Worm (Caenorhabditis elegans) whole organism, L1 larva: Measurements from ENCODE around the gene F44E2.4.
A peak's percentile ranks its signal among the peaks of the same experiment; 100 is the strongest.

Source experiments
- efl-1 ChIP-seq, 4 experiments: fragments of 150-350 bp; optimal IDR thresholded peaks in 3 of 4; peaks in 1 of 4; 1 replicate in 1 of 4; 2 replicates in 3 of 4; lab custom pipeline; 2014; ENCODE audit warnings: missing biosample characterization in 2 of 4, missing genetic modification characterization in 2 of 4, missing genetic modification reagents in 2 of 4
- efl-3 ChIP-seq: fragments of 200-800 bp; sonication (Bioruptor generic); optimal IDR thresholded peaks from 2 replicates; lab custom pipeline; 2018; ENCODE audit warnings: mild to moderate bottlenecking, missing genetic modification characterization, missing compliant biosample characterization
- elt-2 ChIP-seq: sonication (generic microtip); optimal IDR thresholded peaks from 2 replicates; lab custom pipeline; 2016; ENCODE audit warnings: missing genetic modification characterization, mild to moderate bottlenecking, inconsistent platforms, missing compliant biosample characterization, missing genetic modification reagents
- lin-39 ChIP-seq: fragments of 150-350 bp; optimal IDR thresholded peaks from 2 replicates; lab custom pipeline; 2014; ENCODE audit warnings: missing biosample characterization, missing genetic modification reagents, missing genetic modification characterization
- lsy-2 ChIP-seq, 2 experiments: fragments of 150-350 bp; optimal IDR thresholded peaks; 2 replicates each; lab custom pipeline; 2014; ENCODE audit warnings: missing biosample characterization in 2 of 2, missing genetic modification characterization in 2 of 2
- mep-1 ChIP-seq: fragments of 150-350 bp; optimal IDR thresholded peaks from 2 replicates; lab custom pipeline; 2014; ENCODE audit warnings: missing biosample characterization, missing genetic modification characterization
- nhr-47 ChIP-seq: sonication (generic microtip); optimal IDR thresholded peaks from 2 replicates; lab custom pipeline; 2016; ENCODE audit warnings: mild to moderate bottlenecking, missing genetic modification characterization, moderate library complexity, missing compliant biosample characterization
- nhr-77 ChIP-seq: fragments of 150-350 bp; optimal IDR thresholded peaks from 2 replicates; lab custom pipeline; 2014; ENCODE audit warnings: missing biosample characterization, missing genetic modification characterization
- nhr-85 ChIP-seq: sonication (generic microtip); peaks from one replicate; lab custom pipeline; 2016; ENCODE audit warnings: missing genetic modification characterization, inconsistent platforms, missing compliant biosample characterization

DNA sequence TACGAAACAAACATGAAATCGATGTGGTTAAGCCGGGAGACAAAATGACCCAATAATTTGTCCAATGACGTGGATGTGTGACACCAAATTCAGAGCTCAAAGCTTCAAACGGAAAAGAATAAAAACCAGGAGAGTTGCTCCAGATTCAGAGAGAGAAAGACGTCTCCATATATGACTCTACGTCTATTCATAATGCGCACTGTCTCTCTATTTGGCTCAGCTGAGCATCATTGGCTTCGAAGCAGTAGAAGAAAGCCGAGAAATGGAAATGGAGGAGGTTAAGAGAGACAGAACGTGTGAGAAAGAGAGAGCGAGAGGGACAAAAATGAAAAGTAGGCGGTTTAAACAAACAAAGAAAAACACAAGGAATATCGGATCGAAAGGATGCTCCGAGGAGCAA lies 48.1 kb upstream of the F44E2.4 start:
- TF ChIP-seq nhr-77 (tag; lab: Kevin White, UChicago) (no peak), mep-1 (peak; percentile 22), efl-1 (optimal IDR thresholded peaks at IDR 0.05; lab: Kevin White, UChicago) (peak; percentile 1 to 26), efl-1 (GFP tag; optimal IDR thresholded peaks at IDR 0.05 in 1 of 2; lab: Kevin White, UChicago) (no peak), lin-39 (no peak), efl-3 (GFP tag; lab: Kevin White, UChicago) (no peak), lsy-2 (tag; optimal IDR thresholded peaks at IDR 0.05; lab: Kevin White, UChicago) (peak in 1 of 2 experiments; percentile 42), nhr-85 (no peak), nhr-47 (tag; lab: Kevin White, UChicago) (peak; percentile 20), elt-2 (tag; lab: Kevin White, UChicago) (no peak)
